Fruit fly (Drosophila melanogaster) whole organism, embryonic: Measurements from ENCODE around the gene CG12479.

Experiments used
- BEAF-32 ChIP-seq: fragments of 200-800 bp; sonication (Bioruptor generic); optimal IDR thresholded peaks from 3 replicates; lab custom pipeline; 2017; ENCODE audit warnings: missing biosample characterization, missing genetic modification characterization, mild to moderate bottlenecking, moderate library complexity, missing genetic modification reagents
- CG10543 ChIP-seq: fragments of 200-800 bp; sonication (Bioruptor generic); optimal IDR thresholded peaks from 3 replicates; lab custom pipeline; 2017; ENCODE audit warnings: missing biosample characterization, mild to moderate bottlenecking, missing genetic modification characterization, moderate library complexity
- CG11456 ChIP-seq: fragments of 200-800 bp; sonication (Bioruptor generic); IDR thresholded peaks from 3 replicates; pipeline ENCODE4 v1.3.6; 2022; ENCODE audit warnings: missing biosample characterization, missing genetic modification characterization
- CG11695 ChIP-seq: fragments of 200-800 bp; sonication (Bioruptor generic); IDR thresholded peaks from 3 replicates; pipeline ENCODE4 v1.3.6; 2022; ENCODE audit warnings: missing biosample characterization, missing genetic modification characterization
- CG15514 ChIP-seq: fragments of 200-800 bp; sonication (Bioruptor generic); optimal IDR thresholded peaks from 3 replicates; lab custom pipeline; 2017; ENCODE audit warnings: missing biosample characterization, missing genetic modification characterization, mild to moderate bottlenecking, moderate library complexity, missing genetic modification reagents
- CG15696 ChIP-seq: fragments of 200-800 bp; sonication (Bioruptor generic); optimal IDR thresholded peaks from 2 replicates; lab custom pipeline; 2019; ENCODE audit warnings: missing biosample characterization, mild to moderate bottlenecking, missing genetic modification characterization, moderate library complexity
- CG18476 ChIP-seq: fragments of 200-800 bp; sonication (Bioruptor generic); optimal IDR thresholded peaks from 2 replicates; lab custom pipeline; 2016; ENCODE audit warnings: missing biosample characterization, mild to moderate bottlenecking, missing genetic modification characterization
- CG2678 ChIP-seq: fragments of 200-800 bp; sonication (Bioruptor generic); optimal IDR thresholded peaks from 3 replicates; lab custom pipeline; 2019; ENCODE audit warnings: missing biosample characterization, mild to moderate bottlenecking, missing genetic modification characterization, moderate library complexity
- CG33557 ChIP-seq: fragments of 200-800 bp; sonication (Bioruptor generic); optimal IDR thresholded peaks from 2 replicates; lab custom pipeline; 2019; ENCODE audit warnings: missing biosample characterization, mild to moderate bottlenecking, missing genetic modification characterization, moderate library complexity
- CG3847 ChIP-seq: fragments of 200-800 bp; sonication (Bioruptor generic); IDR thresholded peaks from 2 replicates; pipeline ENCODE4 v1.3.6; 2022; ENCODE audit warnings: missing biosample characterization, missing genetic modification characterization
- CG7271 ChIP-seq: fragments of 200-800 bp; sonication (Bioruptor generic); optimal IDR thresholded peaks from 2 replicates; lab custom pipeline; 2018; ENCODE audit warnings: missing biosample characterization, mild to moderate bottlenecking, missing genetic modification characterization, moderate library complexity
- CG8290 ChIP-seq, 3 experiments: fragments of 200-800 bp; sonication (Bioruptor generic); optimal IDR thresholded peaks; 2 replicates each; lab custom pipeline; 2016 to 2019; ENCODE audit warnings: missing biosample characterization in 3 of 3, missing genetic modification characterization in 3 of 3, mild to moderate bottlenecking in 2 of 3, moderate library complexity in 1 of 3
- Dfd ChIP-seq, 2 experiments: fragments of >200 bp; optimal IDR thresholded peaks; 2 replicates each; lab custom pipeline; 2017; ENCODE audit warnings: missing biosample characterization in 2 of 2, missing genetic modification characterization in 2 of 2
- ERR ChIP-seq: fragments of 200-800 bp; sonication (Bioruptor generic); optimal IDR thresholded peaks from 2 replicates; lab custom pipeline; 2016; ENCODE audit warnings: missing biosample characterization, missing genetic modification characterization
- HLH3B ChIP-seq: fragments of 200-800 bp; sonication (Bioruptor generic); IDR thresholded peaks from 2 replicates; pipeline ENCODE4 v1.3.6; 2022; ENCODE audit warnings: missing biosample characterization, missing genetic modification characterization
- HLH4C ChIP-seq: fragments of 200-800 bp; sonication (Bioruptor generic); IDR thresholded peaks from 3 replicates; pipeline ENCODE4 v1.3.6; 2022; ENCODE audit warnings: missing biosample characterization, missing genetic modification characterization; ENCODE audit not compliant: partially characterized antibody
- Hr78 ChIP-seq, 2 experiments: fragments of 200-800 bp in 1 of 2; fragments of >200 bp in 1 of 2; sonication (Bioruptor generic) in 1 of 2; optimal IDR thresholded peaks; 2 replicates each; lab custom pipeline; 2017 to 2019; ENCODE audit warnings: missing biosample characterization in 2 of 2, missing genetic modification characterization in 2 of 2, mild to moderate bottlenecking in 1 of 2, moderate library complexity in 1 of 2
- MBD-R2 ChIP-seq: fragments of 200-800 bp; sonication (Bioruptor generic); IDR thresholded peaks from 2 replicates; pipeline ENCODE4 v1.3.6; 2022; ENCODE audit warnings: missing biosample characterization, missing genetic modification characterization
- MESR4 ChIP-seq: fragments of 200-800 bp; sonication (Bioruptor generic); optimal IDR thresholded peaks from 2 replicates; lab custom pipeline; 2018; ENCODE audit warnings: missing biosample characterization, mild to moderate bottlenecking, missing genetic modification characterization, moderate library complexity
- Med ChIP-seq: fragments of 200-800 bp; sonication (Bioruptor generic); peaks from one replicate; lab custom pipeline; 2016; ENCODE audit warnings: missing biosample characterization, missing genetic modification characterization, mild to moderate bottlenecking, inconsistent platforms, moderate library complexity
- Myb ChIP-seq: fragments of 200-800 bp; sonication (Bioruptor generic); optimal IDR thresholded peaks from 2 replicates; lab custom pipeline; 2016; ENCODE audit warnings: missing biosample characterization, missing genetic modification characterization
- NC2α ChIP-seq: fragments of 200-800 bp; sonication (Bioruptor generic); optimal IDR thresholded peaks from 2 replicates; lab custom pipeline; 2016; ENCODE audit warnings: missing biosample characterization, missing genetic modification characterization
- Sry-β ChIP-seq: fragments of 200-800 bp; sonication (Bioruptor generic); optimal IDR thresholded peaks from 2 replicates; lab custom pipeline; 2018; ENCODE audit warnings: missing biosample characterization, mild to moderate bottlenecking, missing genetic modification characterization, moderate library complexity
- abd-A ChIP-seq: fragments of 200-800 bp; sonication (Bioruptor generic); optimal IDR thresholded peaks from 3 replicates; lab custom pipeline; 2019; ENCODE audit warnings: missing biosample characterization, mild to moderate bottlenecking, missing genetic modification characterization, moderate library complexity
- crp ChIP-seq, 2 experiments: fragments of 200-800 bp; sonication (Bioruptor generic); optimal IDR thresholded peaks; 2 replicates in 1 of 2; 3 replicates in 1 of 2; lab custom pipeline; 2017; ENCODE audit warnings: missing biosample characterization in 2 of 2, missing genetic modification characterization in 2 of 2, mild to moderate bottlenecking in 1 of 2, moderate library complexity in 1 of 2
- lilli ChIP-seq: fragments of 200-800 bp; sonication (Bioruptor generic); optimal IDR thresholded peaks from 3 replicates; lab custom pipeline; 2016; ENCODE audit warnings: missing biosample characterization, missing genetic modification characterization
- nerfin-1 ChIP-seq: fragments of 200-800 bp; sonication (Bioruptor generic); optimal IDR thresholded peaks from 3 replicates; lab custom pipeline; 2019; ENCODE audit warnings: missing biosample characterization, mild to moderate bottlenecking, missing genetic modification characterization, moderate library complexity
- pum ChIP-seq: fragments of 200-800 bp; sonication (Bioruptor generic); optimal IDR thresholded peaks from 2 replicates; lab custom pipeline; 2016; ENCODE audit warnings: missing biosample characterization, missing genetic modification characterization
- pzg ChIP-seq: fragments of 200-800 bp; sonication (Bioruptor generic); optimal IDR thresholded peaks from 3 replicates; lab custom pipeline; 2018; ENCODE audit warnings: missing biosample characterization, mild to moderate bottlenecking, missing genetic modification characterization, moderate library complexity
- ranshi ChIP-seq: fragments of 200-800 bp; sonication (Bioruptor generic); IDR thresholded peaks from 2 replicates; pipeline ENCODE4 v1.3.6; 2022; ENCODE audit warnings: missing biosample characterization, missing genetic modification characterization
- row ChIP-seq: fragments of 200-800 bp; sonication (Bioruptor generic); IDR thresholded peaks from 3 replicates; pipeline ENCODE4 v1.3.6; 2022; ENCODE audit warnings: missing biosample characterization, missing genetic modification characterization
- sens ChIP-seq: fragments of 200-800 bp; sonication (Bioruptor generic); peaks from one replicate; lab custom pipeline; 2016; ENCODE audit warnings: missing biosample characterization, missing genetic modification characterization
- shn ChIP-seq: fragments of 200-800 bp; sonication (Bioruptor generic); optimal IDR thresholded peaks from 3 replicates; lab custom pipeline; 2016; ENCODE audit warnings: missing biosample characterization, missing genetic modification characterization
- stc ChIP-seq: fragments of 200-800 bp; sonication (Bioruptor generic); IDR thresholded peaks from 2 replicates; pipeline ENCODE4 v1.3.6; 2022; ENCODE audit warnings: missing biosample characterization, missing genetic modification characterization
- tll ChIP-seq, 2 experiments: fragments of 200-800 bp in 1 of 2; fragments of >200 bp in 1 of 2; sonication (Bioruptor generic) in 1 of 2; optimal IDR thresholded peaks; 2 replicates each; lab custom pipeline; 2017 to 2019; ENCODE audit warnings: missing biosample characterization in 2 of 2, missing genetic modification characterization in 2 of 2, mild to moderate bottlenecking in 1 of 2, moderate library complexity in 1 of 2
- trem ChIP-seq: fragments of 200-800 bp; optimal IDR thresholded peaks from 3 replicates; lab custom pipeline; 2019; ENCODE audit warnings: missing biosample characterization, mild to moderate bottlenecking, missing genetic modification characterization, moderate library complexity
- vvl ChIP-seq: fragments of 200-800 bp; sonication (Bioruptor generic); IDR thresholded peaks from 2 replicates; pipeline ENCODE4 v1.3.6; 2022; ENCODE audit warnings: missing biosample characterization, missing genetic modification characterization

CG12479 gene

dm6 chrX:14151906-14152305 lies at the start of gene CG12479:
TSS of gene CG12479 (minus strand) at chrX:14152006.
- TF ChIP-seq HLH3B (GFP tag; lab: Robert Waterston, UW) = no peak
- no peak for TF ChIP-seq CG10543 (GFP tag; lab: Kevin White, UChicago)
- TF ChIP-seq ranshi (GFP tag; lab: Robert Waterston, UW) = no peak
- no peak for TF ChIP-seq CG18476 (GFP tag; lab: Kevin White, UChicago)
- TF ChIP-seq Dfd (GFP tag; optimal IDR thresholded peaks at IDR 0.05; lab: Kevin White, UChicago) = no peak
- TF ChIP-seq nerfin-1 (tag; lab: Kevin White, UChicago) = no peak
- no peak for TF ChIP-seq CG15696 (tag; lab: Kevin White, UChicago)
- no peak for TF ChIP-seq CG11695 (GFP tag; lab: Robert Waterston, UW)
- no peak for TF ChIP-seq CG33557
- TF ChIP-seq CG7271 (tag; lab: Kevin White, UChicago) = no peak
- TF ChIP-seq abd-A (tag; lab: Kevin White, UChicago) = no peak
- no peak for TF ChIP-seq shn (GFP tag; lab: Kevin White, UChicago)
- TF ChIP-seq tll (GFP tag; optimal IDR thresholded peaks at IDR 0.05; lab: Kevin White, UChicago) = no peak
- no peak for TF ChIP-seq Med (GFP tag; lab: Kevin White, UChicago)
- TF ChIP-seq HLH4C (GFP tag; lab: Robert Waterston, UW) = no peak
- no peak for TF ChIP-seq stc (GFP tag; lab: Robert Waterston, UW)
- no peak for TF ChIP-seq ERR
- TF ChIP-seq lilli (GFP tag; lab: Kevin White, UChicago) = no peak
- TF ChIP-seq, all 482 proteins: peak for 0

- TF ChIP-seq CG8290 (GFP tag; optimal IDR thresholded peaks at IDR 0.05; lab: Kevin White, UChicago) (no peak), CG8290 (tag; optimal IDR thresholded peaks at IDR 0.05; lab: Kevin White, UChicago) (no peak), vvl (GFP tag; lab: Robert Waterston, UW) (peak; percentile 27), NC2α (no peak), row (GFP tag; lab: Robert Waterston, UW) (peak; percentile 18; the same call in 2 of the 3 replicates), Myb (GFP tag; lab: Kevin White, UChicago) (peak; percentile 51), pzg (GFP tag; lab: Kevin White, UChicago) (peak; percentile 34), MESR4 (GFP tag; lab: Kevin White, UChicago) (peak; percentile 39), CG11456 (no peak), CG2678 (no peak), crp (GFP tag; optimal IDR thresholded peaks at IDR 0.05; lab: Kevin White, UChicago) (peak; percentile 15 to 84), BEAF-32 (GFP tag; lab: Kevin White, UChicago) (peak; percentile 13), sens (GFP tag; lab: Kevin White, UChicago) (peak; percentile 23), CG3847 (peak; percentile 37), CG15514 (GFP tag; lab: Kevin White, UChicago) (peak; percentile 38), trem (peak; percentile 68), MBD-R2 (GFP tag; lab: Robert Waterston, UW) (peak; percentile 85), Sry-β (GFP tag; lab: Kevin White, UChicago) (peak; percentile 15), Hr78 (GFP tag; optimal IDR thresholded peaks at IDR 0.05; lab: Kevin White, UChicago) (no peak), pum (no peak)
Observed at dm6 chrX:14201178-14201577, 49.4 kb upstream of the CG12479 start, which contains the start of gene Prp16. TSS of gene Prp16 (plus strand) at chrX:14201362.
